Worm (Caenorhabditis elegans): ENCODE measurements around the gene par-1.

DNA sequence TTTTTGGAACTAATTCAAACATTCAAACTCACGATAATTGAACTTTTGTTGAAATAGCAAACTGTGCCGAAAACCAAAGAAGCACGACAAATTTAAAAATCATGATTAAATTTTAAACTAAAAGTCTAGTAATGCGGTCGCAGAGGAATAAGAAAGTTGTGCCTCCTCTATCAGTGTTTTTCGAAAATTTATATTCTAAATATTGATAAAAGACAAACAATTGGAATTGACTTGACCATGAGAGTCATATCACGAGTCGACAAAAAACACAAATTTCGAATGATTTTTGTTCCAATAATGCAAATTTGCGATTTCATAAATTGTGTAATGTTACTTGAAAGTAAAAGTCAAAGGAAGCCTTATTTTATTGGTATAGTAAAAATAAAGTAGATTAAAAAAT is 15.5 kb upstream of the par-1 start, which contains the start of gene cest-1.2:
- TF ChIP-seq ref-1 (GFP tag; conservative IDR thresholded peaks at IDR 0.05) (no peak), ztf-29 (GFP tag; IDR thresholded peaks at IDR 0.05) (no peak)

All from whole organism, midembryonic.